Worm (Caenorhabditis elegans): ENCODE measurements around the gene hlh-13.

The hlh-13 gene

DNA sequence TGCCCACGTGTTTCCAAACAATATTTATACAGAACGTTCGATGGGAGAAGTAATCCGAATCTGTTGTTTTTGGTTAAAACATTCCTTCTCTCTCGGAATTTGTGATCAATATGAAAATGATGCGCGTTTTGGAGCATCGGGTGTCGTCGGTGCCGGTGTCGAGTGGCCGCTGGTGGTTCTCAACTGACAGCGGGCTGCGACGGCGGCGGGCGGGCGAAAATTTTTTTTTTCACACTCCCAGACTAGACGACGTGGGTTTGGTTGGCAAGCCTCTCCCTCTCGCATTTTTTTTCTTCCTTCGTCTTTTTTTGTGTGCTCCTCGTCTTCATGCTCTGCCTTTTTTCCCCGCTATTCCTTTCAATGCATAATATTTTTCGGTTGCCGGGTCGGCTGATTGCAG is 30.9 kb upstream of the hlh-13 start, which contains the start of gene W01H2.2:
Gene W01H2.2, minus strand, starts transcription at position 285 of the 400 bp plus-strand sequence.
- no peak for TF ChIP-seq C16A3.4 (tag; optimal IDR thresholded peaks at IDR 0.05)
- peak in 1 of 3 experiments; percentile 26 for TF ChIP-seq ceh-82 (tag; optimal IDR thresholded peaks at IDR 0.05)
- peak; percentile 22 for TF ChIP-seq fkh-8 (tag; optimal IDR thresholded peaks at IDR 0.05)
- peak; percentile 48 for TF ChIP-seq lin-14 (GFP tag; optimal IDR thresholded peaks at IDR 0.05)

DNA sequence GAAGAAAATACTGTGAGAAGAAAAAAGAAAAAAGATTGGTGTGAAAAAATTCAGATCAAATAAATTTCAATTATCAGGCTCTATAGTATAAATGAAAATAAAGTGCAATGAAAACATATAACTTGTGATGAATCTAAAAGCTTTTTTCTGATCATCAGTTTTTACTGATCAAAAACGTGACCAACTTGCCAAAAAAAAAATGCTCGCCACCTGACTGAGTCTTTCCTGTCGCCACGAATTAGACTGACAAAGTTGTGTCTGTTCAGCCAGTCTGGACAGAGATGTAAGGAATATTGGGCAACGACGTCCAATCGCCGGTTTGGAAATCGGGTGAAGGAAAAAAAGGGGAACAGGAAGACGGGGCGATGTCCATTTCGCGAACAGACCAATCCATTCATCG is 29.6 kb upstream of the hlh-13 start:
- peak; percentile 30 for TF ChIP-seq rnt-1 (tag; optimal IDR thresholded peaks at IDR 0.05)
- TF ChIP-seq nhr-20 (tag; optimal IDR thresholded peaks at IDR 0.05) = peak; percentile 42
- peak; percentile 43 for TF ChIP-seq snu-23 (GFP tag; optimal IDR thresholded peaks at IDR 0.05)
- TF ChIP-seq nhr-90 (tag; optimal IDR thresholded peaks at IDR 0.05; ENCODE audit: poor library complexity) = peak; percentile 0
- peak; percentile 59 for TF ChIP-seq xbp-1 (tag; optimal IDR thresholded peaks at IDR 0.05)
- peak; percentile 54 for TF ChIP-seq nhr-19 (GFP tag; conservative IDR thresholded peaks at IDR 0.05)
- TF ChIP-seq ceh-63 (GFP tag; optimal IDR thresholded peaks at IDR 0.05) = no peak
- peak; percentile 8 to 21 for TF ChIP-seq lsy-2 (tag; optimal IDR thresholded peaks at IDR 0.05)
- TF ChIP-seq fkh-8 (tag; optimal IDR thresholded peaks at IDR 0.05) = peak; percentile 61
- peak; percentile 78 for TF ChIP-seq nhr-71 (tag; optimal IDR thresholded peaks at IDR 0.05)
- peak in 1 of 2 experiments; percentile 26 for TF ChIP-seq lin-35 (GFP tag; optimal IDR thresholded peaks at IDR 0.05)
- TF ChIP-seq lin-14 (GFP tag; optimal IDR thresholded peaks at IDR 0.05) = peak; percentile 61
- TF ChIP-seq ceh-8 (GFP tag; optimal IDR thresholded peaks at IDR 0.05) = peak; percentile 38
- no peak for TF ChIP-seq zag-1 (tag; optimal IDR thresholded peaks at IDR 0.05)
- no peak for TF ChIP-seq efl-1 (optimal IDR thresholded peaks at IDR 0.05)
- peak in 1 of 2 experiments; percentile 42 for TF ChIP-seq efl-1 (GFP tag; optimal IDR thresholded peaks at IDR 0.05 in 1 of 2)
- peak; percentile 7 for TF ChIP-seq nhr-47 (tag; optimal IDR thresholded peaks at IDR 0.05)
- TF ChIP-seq egl-27 (tag; optimal IDR thresholded peaks at IDR 0.05) = no peak
- TF ChIP-seq sptf-1 (tag; optimal IDR thresholded peaks at IDR 0.05) = no peak

DNA sequence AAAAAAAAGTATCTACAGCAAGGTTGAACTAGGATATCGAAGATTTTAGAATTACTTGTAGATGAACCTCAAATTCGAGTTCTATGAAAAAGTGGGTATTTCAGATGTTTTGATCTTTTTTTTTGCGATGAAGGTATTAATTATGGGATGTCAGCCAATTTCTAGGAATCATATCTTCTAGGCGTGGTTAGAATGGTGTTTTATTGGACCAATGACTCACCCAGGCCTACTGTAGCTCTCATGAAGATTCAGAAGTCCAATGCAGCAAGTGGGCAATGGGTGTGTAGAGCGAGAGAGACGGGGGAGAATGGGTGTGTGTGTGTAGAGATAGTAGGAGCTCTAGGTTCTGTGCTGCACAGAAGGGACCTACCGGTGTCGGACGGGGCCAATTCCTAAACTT is 26.8 kb upstream of the hlh-13 start:
- peak in 2 of 3 experiments; percentile 20 to 25 for TF ChIP-seq ceh-82 (tag; optimal IDR thresholded peaks at IDR 0.05)
- TF ChIP-seq lsy-2 (tag; optimal IDR thresholded peaks at IDR 0.05) = peak; percentile 12 to 80
- peak; percentile 19 for TF ChIP-seq dsc-1 (tag; optimal IDR thresholded peaks at IDR 0.05)
- no peak for TF ChIP-seq sptf-1 (tag; optimal IDR thresholded peaks at IDR 0.05)
- no peak for TF ChIP-seq nhr-237 (tag; optimal IDR thresholded peaks at IDR 0.05)
- TF ChIP-seq ztf-11 (tag; optimal IDR thresholded peaks at IDR 0.05) = no peak
- no peak for TF ChIP-seq F16B12.6 (tag; optimal IDR thresholded peaks at IDR 0.05)
- TF ChIP-seq mdl-1 (tag; optimal IDR thresholded peaks at IDR 0.05) = no peak
- TF ChIP-seq Y116A8C.19 (tag; optimal IDR thresholded peaks at IDR 0.05; ENCODE audit: borderline replicate concordance) = no peak
- no peak for TF ChIP-seq lin-15B (tag; optimal IDR thresholded peaks at IDR 0.05)
- TF ChIP-seq lin-35 (GFP tag; optimal IDR thresholded peaks at IDR 0.05) = no peak
- TF ChIP-seq egl-13 (tag; optimal IDR thresholded peaks at IDR 0.05) = no peak
- no peak for TF ChIP-seq fkh-10 (GFP tag; optimal IDR thresholded peaks at IDR 0.05)
- no peak for TF ChIP-seq nhr-85 (tag)
- no peak for TF ChIP-seq irx-1 (tag; optimal IDR thresholded peaks at IDR 0.05)
- TF ChIP-seq pax-3 (tag; optimal IDR thresholded peaks at IDR 0.05) = no peak
- TF ChIP-seq xbp-1 (tag; optimal IDR thresholded peaks at IDR 0.05) = no peak
- no peak for TF ChIP-seq nhr-28 (tag; optimal IDR thresholded peaks at IDR 0.05)
- TF ChIP-seq vab-15 (tag; optimal IDR thresholded peaks at IDR 0.05) = no peak
- TF ChIP-seq ama-1 (optimal IDR thresholded peaks at IDR 0.05) = no peak
- no peak for TF ChIP-seq hlh-4 (tag; optimal IDR thresholded peaks at IDR 0.05)
- TF ChIP-seq isw-1 (GFP tag; IDR thresholded peaks at IDR 0.05) = no peak
- no peak for TF ChIP-seq lin-14 (GFP tag; optimal IDR thresholded peaks at IDR 0.05)
- TF ChIP-seq unc-86 (tag; optimal IDR thresholded peaks at IDR 0.05) = no peak
- TF ChIP-seq egl-27 (tag; optimal IDR thresholded peaks at IDR 0.05) = no peak
- TF ChIP-seq zag-1 (tag; optimal IDR thresholded peaks at IDR 0.05) = peak; percentile 22
- peak; percentile 70 for TF ChIP-seq fos-1 (tag; optimal IDR thresholded peaks at IDR 0.05)
- peak; percentile 17 for TF ChIP-seq fkh-8 (tag; optimal IDR thresholded peaks at IDR 0.05)
- no peak for TF ChIP-seq sox-4 (tag; optimal IDR thresholded peaks at IDR 0.05)
- no peak for TF ChIP-seq nhr-19 (GFP tag; conservative IDR thresholded peaks at IDR 0.05)
- no peak for TF ChIP-seq unc-30 (tag; optimal IDR thresholded peaks at IDR 0.05)
- TF ChIP-seq snu-23 (GFP tag; optimal IDR thresholded peaks at IDR 0.05) = no peak
- TF ChIP-seq lir-3 (tag; optimal IDR thresholded peaks at IDR 0.05; ENCODE audit: poor library complexity) = no peak
- TF ChIP-seq pag-3 (tag; optimal IDR thresholded peaks at IDR 0.05; ENCODE audit: borderline replicate concordance, insufficient read depth) = no peak
- TF ChIP-seq C04F5.9 (tag; optimal IDR thresholded peaks at IDR 0.05) = no peak
- no peak for TF ChIP-seq nhr-11 (tag; optimal IDR thresholded peaks at IDR 0.05)
- TF ChIP-seq C16A3.4 (tag; optimal IDR thresholded peaks at IDR 0.05) = no peak
- no peak for TF ChIP-seq unc-62 (GFP tag; optimal IDR thresholded peaks at IDR 0.05)

Measured in whole organism, L1 larva.